Worm (Caenorhabditis elegans) whole organism, late embryonic: Measurements from ENCODE around the gene C14B9.8.
A peak's percentile ranks its signal among the peaks of the same experiment; 100 is the strongest.

Source experiments
- C08G9.2 ChIP-seq: sonication (generic microtip); optimal IDR thresholded peaks from 2 replicates; lab custom pipeline; 2016; ENCODE audit warnings: mild to moderate bottlenecking, missing genetic modification characterization, moderate library complexity, missing compliant biosample characterization
- K02D7.2 ChIP-seq: sonication (generic microtip); optimal IDR thresholded peaks from 2 replicates; lab custom pipeline; 2017; ENCODE audit warnings: mild to moderate bottlenecking, missing genetic modification characterization, missing compliant biosample characterization
- K09A11.1 ChIP-seq: sonication (generic microtip); optimal IDR thresholded peaks from 2 replicates; lab custom pipeline; 2017; ENCODE audit warnings: antibody characterized with exemption, mild to moderate bottlenecking, missing genetic modification characterization, missing compliant biosample characterization; ENCODE audit not compliant: insufficient read depth
- Y22D7AL.16 ChIP-seq: sonication (generic microtip); optimal IDR thresholded peaks from 2 replicates; lab custom pipeline; 2016; ENCODE audit warnings: missing genetic modification characterization, missing compliant biosample characterization
- ama-1 ChIP-seq: fragments of 150-350 bp; optimal IDR thresholded peaks from 2 replicates; lab custom pipeline; 2014
- ceh-18 ChIP-seq: sonication (generic microtip); optimal IDR thresholded peaks from 2 replicates; lab custom pipeline; 2016; ENCODE audit warnings: missing genetic modification characterization, missing compliant biosample characterization
- ceh-19 ChIP-seq: fragments of 200-800 bp; sonication (Bioruptor generic); optimal IDR thresholded peaks from 2 replicates; lab custom pipeline; 2018; ENCODE audit warnings: mild to moderate bottlenecking, missing genetic modification characterization, missing compliant biosample characterization
- ceh-24 ChIP-seq: sonication (generic microtip); optimal IDR thresholded peaks from 2 replicates; lab custom pipeline; 2016; ENCODE audit warnings: mild to moderate bottlenecking, missing genetic modification characterization, missing compliant biosample characterization
- ceh-31 ChIP-seq: sonication (generic microtip); optimal IDR thresholded peaks from 2 replicates; lab custom pipeline; 2016; ENCODE audit warnings: missing genetic modification characterization, missing compliant biosample characterization
- che-1 ChIP-seq: sonication (generic microtip); optimal IDR thresholded peaks from 2 replicates; lab custom pipeline; 2016; ENCODE audit warnings: mild to moderate bottlenecking, missing genetic modification characterization, missing compliant biosample characterization
- dve-1 ChIP-seq: sonication (generic microtip); optimal IDR thresholded peaks from 2 replicates; lab custom pipeline; 2017; ENCODE audit warnings: antibody characterized with exemption, mild to moderate bottlenecking, missing genetic modification characterization, missing compliant biosample characterization
- gmeb-2 ChIP-seq: sonication (generic microtip); optimal IDR thresholded peaks from 2 replicates; lab custom pipeline; 2016; ENCODE audit warnings: missing genetic modification characterization, inconsistent platforms, missing compliant biosample characterization
- hlh-30 ChIP-seq: sonication (generic microtip); optimal IDR thresholded peaks from 2 replicates; lab custom pipeline; 2017; ENCODE audit warnings: antibody characterized with exemption, missing genetic modification characterization, missing compliant biosample characterization; ENCODE audit not compliant: insufficient read depth
- hlh-8 ChIP-seq: sonication (generic microtip); optimal IDR thresholded peaks from 2 replicates; lab custom pipeline; 2016; ENCODE audit warnings: missing genotype, missing genetic modification characterization, missing compliant biosample characterization
- lin-11 ChIP-seq: fragments of 200-800 bp; sonication (Bioruptor generic); optimal IDR thresholded peaks from 2 replicates; lab custom pipeline; 2018; ENCODE audit warnings: mild to moderate bottlenecking, missing genetic modification characterization, missing compliant biosample characterization
- madf-2 ChIP-seq: sonication (generic microtip); optimal IDR thresholded peaks from 2 replicates; lab custom pipeline; 2017; ENCODE audit warnings: missing genetic modification characterization, missing compliant biosample characterization
- mec-3 ChIP-seq: sonication (generic microtip); optimal IDR thresholded peaks from 2 replicates; lab custom pipeline; 2016; ENCODE audit warnings: borderline replicate concordance, missing genetic modification characterization, missing compliant biosample characterization
- nfya-1 ChIP-seq: sonication (generic microtip); optimal IDR thresholded peaks from 2 replicates; lab custom pipeline; 2017; ENCODE audit warnings: missing genetic modification characterization, mild to moderate bottlenecking, missing compliant biosample characterization, antibody characterized with exemption, moderate library complexity
- nhr-11 ChIP-seq: fragments of 150-350 bp; optimal IDR thresholded peaks from 2 replicates; lab custom pipeline; 2014; ENCODE audit warnings: missing biosample characterization, missing genetic modification characterization
- pat-9 ChIP-seq: fragments of 200-800 bp; sonication (Bioruptor generic); optimal IDR thresholded peaks from 2 replicates; lab custom pipeline; 2018; ENCODE audit warnings: mild to moderate bottlenecking, missing genetic modification characterization, moderate library complexity, missing compliant biosample characterization
- pax-1 ChIP-seq: fragments of 150-350 bp; optimal IDR thresholded peaks from 2 replicates; lab custom pipeline; 2014; ENCODE audit warnings: missing biosample characterization, missing genetic modification characterization
- pha-4 ChIP-seq: fragments of 150-350 bp; optimal IDR thresholded peaks from 2 replicates; lab custom pipeline; 2018; ENCODE audit warnings: missing biosample characterization, missing genetic modification reagents, missing genetic modification characterization
- pqm-1 ChIP-seq: sonication (generic microtip); optimal IDR thresholded peaks from 2 replicates; lab custom pipeline; 2016; ENCODE audit warnings: missing genetic modification characterization, missing compliant biosample characterization
- rnt-1 ChIP-seq: sonication (generic microtip); optimal IDR thresholded peaks from 2 replicates; lab custom pipeline; 2016; ENCODE audit warnings: missing genetic modification characterization, missing compliant biosample characterization
- sdc-2 ChIP-seq: sonication (generic microtip); optimal IDR thresholded peaks from 2 replicates; lab custom pipeline; 2016; ENCODE audit warnings: missing genotype, missing genetic modification characterization, missing compliant biosample characterization
- sox-2 ChIP-seq: fragments of 200-800 bp; sonication (Bioruptor generic); IDR thresholded peaks from 2 replicates; pipeline ENCODE4 v1.3.6; 2022; ENCODE audit warnings: missing genetic modification reagents, missing genetic modification characterization, missing compliant biosample characterization
- sox-4 ChIP-seq: sonication (generic microtip); optimal IDR thresholded peaks from 2 replicates; lab custom pipeline; 2017; ENCODE audit warnings: mild to moderate bottlenecking, missing genetic modification characterization, inconsistent platforms, missing compliant biosample characterization
- tbx-2 ChIP-seq: sonication (generic microtip); optimal IDR thresholded peaks from 2 replicates; lab custom pipeline; 2016; ENCODE audit warnings: missing genetic modification characterization, missing compliant biosample characterization
- tbx-7 ChIP-seq: sonication (generic microtip); optimal IDR thresholded peaks from 2 replicates; lab custom pipeline; 2016; ENCODE audit warnings: missing genotype, missing genetic modification characterization, missing compliant biosample characterization
- unc-42 ChIP-seq: sonication (generic microtip); optimal IDR thresholded peaks from 2 replicates; lab custom pipeline; 2016; ENCODE audit warnings: missing genotype, missing genetic modification characterization, missing compliant biosample characterization
- unc-86 ChIP-seq: sonication (generic microtip); optimal IDR thresholded peaks from 2 replicates; lab custom pipeline; 2016; ENCODE audit warnings: missing genetic modification characterization, missing compliant biosample characterization
- zip-5 ChIP-seq: sonication (generic microtip); optimal IDR thresholded peaks from 2 replicates; lab custom pipeline; 2016; ENCODE audit warnings: missing genetic modification characterization, missing compliant biosample characterization

The C14B9.8 gene

DNA sequence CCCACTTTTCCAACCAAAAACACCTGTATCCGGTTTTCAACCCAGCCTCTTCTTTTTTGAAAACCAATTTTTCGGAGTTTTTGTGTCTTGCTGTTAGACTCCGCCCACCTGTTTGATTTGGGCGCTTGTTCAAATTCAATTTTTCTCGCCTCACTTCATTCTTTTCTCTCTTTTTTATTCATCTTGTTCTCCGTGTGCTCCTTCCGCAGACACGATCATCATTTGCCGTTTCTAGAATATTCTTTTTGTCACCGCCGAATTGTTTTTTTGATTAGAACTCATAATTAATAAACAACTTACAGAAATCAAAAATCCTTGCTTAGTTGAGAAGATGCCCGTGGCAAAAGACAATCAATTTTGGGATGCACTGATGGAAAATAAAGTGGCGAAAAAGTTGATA lies 34.5 kb upstream of the C14B9.8 start, which contains the start of gene C50C3.5:
C50C3.5 (plus strand) TSS at position 301 of the 400 bp plus-strand sequence.
- TF ChIP-seq C08G9.2 (tag; lab: Kevin White, UChicago) (no peak), ceh-31 (no peak), hlh-8 (tag; lab: Kevin White, UChicago) (no peak), tbx-2 (tag; lab: Kevin White, UChicago) (no peak)
- TF ChIP-seq, all 69 proteins: peak for 0

DNA sequence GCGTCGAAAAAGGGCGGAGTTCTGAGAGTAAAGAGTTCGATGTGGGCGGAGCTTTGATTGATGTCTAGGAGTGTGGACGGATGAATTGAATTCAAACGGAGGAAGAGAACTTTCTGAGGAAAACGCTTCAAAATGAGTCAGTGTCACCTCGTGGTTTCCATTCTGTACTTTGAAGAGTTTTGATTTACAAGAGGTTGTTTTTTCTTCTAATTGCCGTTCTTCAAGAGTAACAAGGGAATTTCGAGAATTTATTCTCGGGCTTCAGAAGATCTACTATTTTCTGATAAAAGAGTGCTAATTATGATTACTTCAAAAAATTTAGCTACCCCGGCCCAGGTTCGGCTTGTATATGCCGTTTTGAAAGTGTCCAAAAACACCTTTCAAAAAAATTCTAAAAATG lies 31.8 kb upstream of the C14B9.8 start, which contains the start of gene C50C3.12:
C50C3.12 (plus strand) TSS at position 301 of the 400 bp plus-strand sequence.
- TF ChIP-seq ceh-19 (GFP tag; lab: Kevin White, UChicago) (no peak), nfya-1 (no peak), mec-3 (tag; lab: Kevin White, UChicago) (no peak), ama-1 (no peak), unc-42 (tag; lab: Kevin White, UChicago) (no peak), C08G9.2 (tag; lab: Kevin White, UChicago) (no peak), pat-9 (tag; lab: Kevin White, UChicago) (no peak), rnt-1 (tag; lab: Kevin White, UChicago) (no peak), ceh-24 (tag; lab: Kevin White, UChicago) (no peak), ceh-31 (no peak), sdc-2 (no peak), hlh-8 (tag; lab: Kevin White, UChicago) (no peak), ceh-18 (no peak), sox-4 (tag; lab: Kevin White, UChicago) (no peak)
- TF ChIP-seq, all 69 proteins: peak for 0

DNA sequence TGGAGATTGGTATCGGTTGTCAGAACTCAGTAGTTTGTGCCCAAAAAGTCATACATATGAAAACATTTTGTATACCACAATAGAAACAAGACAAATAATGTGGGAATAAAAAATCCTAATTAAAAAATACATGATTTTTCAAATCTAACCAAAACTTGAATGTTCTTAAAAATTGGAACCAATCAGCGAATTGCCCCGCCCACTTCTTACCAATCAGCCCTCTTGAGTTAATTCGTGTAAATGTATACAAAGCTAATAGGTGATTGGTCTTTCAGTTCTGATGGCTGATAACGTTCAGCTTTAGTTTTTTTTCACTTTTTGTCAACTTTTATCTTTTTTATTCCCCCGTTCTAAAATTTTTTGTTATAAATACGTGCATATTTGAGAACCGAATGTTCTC lies 30.8 kb upstream of the C14B9.8 start:
- TF ChIP-seq nfya-1 (peak; percentile 96), tbx-7 (tag; lab: Kevin White, UChicago) (no peak)

DNA sequence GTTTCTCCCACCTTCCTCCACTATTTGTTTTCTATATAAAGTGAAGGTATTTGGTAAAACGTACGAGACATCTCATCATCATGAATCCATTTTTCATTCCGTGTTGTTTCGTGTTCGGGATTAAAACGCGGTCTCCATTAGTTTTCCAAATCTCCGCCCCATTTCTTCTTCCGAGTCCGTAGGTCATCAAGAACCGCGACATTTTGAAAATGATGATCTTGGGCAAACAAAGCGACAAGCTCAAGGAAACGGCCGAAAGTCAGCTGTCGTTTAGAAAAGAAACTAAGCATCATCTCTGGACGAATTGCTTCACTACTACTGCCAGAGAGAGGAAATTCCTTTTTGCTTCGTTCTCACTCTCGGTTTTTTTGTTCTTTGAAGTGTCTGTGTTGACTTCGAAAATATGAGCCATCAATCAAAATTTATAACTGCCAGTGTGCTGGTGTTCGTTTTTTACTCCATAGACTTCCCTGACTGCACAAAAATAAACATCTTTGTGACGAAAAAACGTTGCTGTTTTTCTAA lies 28.2 kb upstream of the C14B9.8 start:
- no peak for TF ChIP-seq sox-2 (GFP tag; lab: Robert Waterston, UW)
- no peak for TF ChIP-seq pha-4 (tag; lab: Kevin White, UChicago)
- no peak for TF ChIP-seq tbx-7 (tag; lab: Kevin White, UChicago)
- no peak for TF ChIP-seq K02D7.2 (tag; lab: Kevin White, UChicago)
- TF ChIP-seq ceh-18, result no peak
- TF ChIP-seq mec-3 (tag; lab: Kevin White, UChicago), result no peak
- TF ChIP-seq unc-86 (tag; lab: Kevin White, UChicago), result no peak
- no peak for TF ChIP-seq zip-5 (tag; lab: Kevin White, UChicago)
- TF ChIP-seq nhr-11 (tag; lab: Kevin White, UChicago), result no peak
- no peak for TF ChIP-seq Y22D7AL.16 (tag; lab: Kevin White, UChicago)
- TF ChIP-seq dve-1, result no peak
- no peak for TF ChIP-seq hlh-30
- TF ChIP-seq rnt-1 (tag; lab: Kevin White, UChicago), result no peak
- no peak for TF ChIP-seq madf-2
- TF ChIP-seq, all 69 proteins: peak for 0

DNA sequence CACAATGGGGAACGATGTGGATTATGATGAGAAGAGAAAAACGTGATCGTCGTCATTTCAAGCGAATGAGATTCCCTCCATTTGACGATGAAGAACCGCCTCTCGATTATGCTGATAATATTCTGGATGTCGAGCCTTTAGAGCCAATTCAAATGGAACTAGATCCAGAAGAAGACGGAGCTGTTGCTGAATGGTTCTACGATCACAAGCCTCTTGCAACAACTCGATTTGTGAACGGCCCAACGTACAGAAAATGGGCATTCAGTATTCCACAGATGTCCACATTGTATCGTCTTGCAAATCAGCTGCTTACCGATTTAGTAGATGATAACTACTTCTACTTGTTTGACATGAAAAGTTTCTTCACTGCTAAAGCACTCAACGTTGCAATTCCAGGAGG lies 20.3 kb upstream of the C14B9.8 start:
- TF ChIP-seq gmeb-2 (tag; lab: Kevin White, UChicago) (no peak), che-1 (tag; lab: Kevin White, UChicago) (no peak), pax-1 (tag; lab: Kevin White, UChicago) (no peak), K09A11.1 (tag; lab: Kevin White, UChicago) (no peak), pqm-1 (no peak), lin-11 (tag; lab: Kevin White, UChicago) (no peak)
